Worm (Caenorhabditis elegans): ENCODE data around the gene aco-2.

The aco-2 gene

ce11 chrIII:7940819-7941218 lies 32.7 kb upstream of the aco-2 start, which contains the start of gene C29E4.12 (continued):
- TF ChIP-seq hlh-12 (tag; optimal IDR thresholded peaks at IDR 0.05) (no peak), ccch-3 (GFP tag; optimal IDR thresholded peaks at IDR 0.05) (no peak), F23B12.7 (tag; optimal IDR thresholded peaks at IDR 0.05; ENCODE audit: insufficient read depth) (peak; percentile 12), lin-54 (GFP tag; optimal IDR thresholded peaks at IDR 0.05) (peak; percentile 94), sdz-38 (tag; optimal IDR thresholded peaks at IDR 0.05) (no peak), hrde-1 (tag; optimal IDR thresholded peaks at IDR 0.05; ENCODE audit: borderline replicate concordance) (no peak), nhr-80 (tag; optimal IDR thresholded peaks at IDR 0.05) (no peak), ceh-91 (GFP tag; IDR thresholded peaks at IDR 0.05) (no peak), pbrm-1 (GFP tag; IDR thresholded peaks at IDR 0.05) (no peak), tbx-9 (tag; optimal IDR thresholded peaks at IDR 0.05; ENCODE audit: borderline replicate concordance) (no peak), F57C9.4 (tag; optimal IDR thresholded peaks at IDR 0.05) (no peak), lin-35 (GFP tag; optimal IDR thresholded peaks at IDR 0.05) (peak in 1 of 3 experiments; percentile 90), K12H6.12 (tag; optimal IDR thresholded peaks at IDR 0.05) (no peak), ets-4 (GFP tag; optimal IDR thresholded peaks at IDR 0.05) (no peak), rpc-1 (optimal IDR thresholded peaks at IDR 0.05) (no peak), rpc-1 (tag; optimal IDR thresholded peaks at IDR 0.05) (no peak), bed-1 (GFP tag; IDR thresholded peaks at IDR 0.05) (no peak), dpl-1 (GFP tag; optimal IDR thresholded peaks at IDR 0.05) (peak; percentile 65), mes-4 (tag; optimal IDR thresholded peaks at IDR 0.05) (no peak), Y53F4B.3 (GFP tag; IDR thresholded peaks at IDR 0.05) (no peak), ceh-58 (GFP tag; IDR thresholded peaks at IDR 0.05) (no peak), F37B4.10 (GFP tag; IDR thresholded peaks at IDR 0.05) (no peak), B0336.3 (GFP tag; IDR thresholded peaks at IDR 0.05) (no peak), hlh-26 (GFP tag; conservative IDR thresholded peaks at IDR 0.05) (no peak), nfya-1 (tag; optimal IDR thresholded peaks at IDR 0.05; ENCODE audit: borderline replicate concordance, insufficient read depth) (no peak), tlf-1 (GFP tag; optimal IDR thresholded peaks at IDR 0.05) (no peak)

DNA sequence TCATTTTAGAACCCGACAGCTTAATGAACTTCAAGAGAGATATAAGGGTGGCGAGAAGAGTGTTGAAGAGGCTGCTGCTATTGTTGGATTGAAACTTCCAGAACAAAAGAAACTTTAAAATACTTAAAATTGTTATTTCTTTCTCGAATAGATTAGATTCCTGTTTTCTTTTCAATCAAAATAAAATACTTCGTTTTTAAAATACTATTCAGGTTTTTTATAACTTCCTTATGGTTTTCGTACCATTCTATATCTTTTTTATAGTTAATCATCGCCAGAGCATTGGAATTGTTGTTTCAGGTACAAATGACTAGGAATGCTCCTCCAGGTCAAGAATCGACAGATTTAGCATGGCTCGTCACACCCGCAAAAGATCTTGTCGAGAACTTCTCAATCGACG lies 32.1 kb upstream of the aco-2 start, which contains the start of gene kle-2:
Gene kle-2, plus strand, starts transcription at position 301 of the 400 bp plus-strand sequence.
- TF ChIP-seq lag-1 (GFP tag; IDR thresholded peaks at IDR 0.05): no peak
- no peak for TF ChIP-seq sptf-2 (GFP tag; optimal IDR thresholded peaks at IDR 0.05)
- TF ChIP-seq sea-2 (GFP tag; IDR thresholded peaks at IDR 0.05): no peak
- no peak for TF ChIP-seq madf-3 (GFP tag; IDR thresholded peaks at IDR 0.05)
- TF ChIP-seq bed-1 (GFP tag; IDR thresholded peaks at IDR 0.05): no peak
- no peak for TF ChIP-seq pha-4 (tag; optimal IDR thresholded peaks at IDR 0.05)
- no peak for TF ChIP-seq F33H1.4 (GFP tag; IDR thresholded peaks at IDR 0.05)
- TF ChIP-seq nfya-1 (tag; optimal IDR thresholded peaks at IDR 0.05; ENCODE audit: borderline replicate concordance, insufficient read depth): no peak

- TF ChIP-seq snpc-3.4 (tag; optimal IDR thresholded peaks at IDR 0.05): no peak
- no peak for TF ChIP-seq F57C9.4 (tag; optimal IDR thresholded peaks at IDR 0.05)
- no peak for TF ChIP-seq ztf-3 (GFP tag; optimal IDR thresholded peaks at IDR 0.05)
- TF ChIP-seq hlh-12 (tag; optimal IDR thresholded peaks at IDR 0.05): no peak
- TF ChIP-seq aptf-2 (GFP tag; conservative IDR thresholded peaks at IDR 0.05): no peak
- peak; percentile 19 for TF ChIP-seq nhr-80 (tag; optimal IDR thresholded peaks at IDR 0.05)
- TF ChIP-seq egl-44 (GFP tag; IDR thresholded peaks at IDR 0.05): no peak
Measured at ce11 chrIII:7946968-7947491, 26.5 kb upstream of the aco-2 start, which contains the start of gene gsto-1. TSS of gene gsto-1 (minus strand) at chrIII:7947018.

Measured in whole organism, young adult.